In the genomic region with DNA sequence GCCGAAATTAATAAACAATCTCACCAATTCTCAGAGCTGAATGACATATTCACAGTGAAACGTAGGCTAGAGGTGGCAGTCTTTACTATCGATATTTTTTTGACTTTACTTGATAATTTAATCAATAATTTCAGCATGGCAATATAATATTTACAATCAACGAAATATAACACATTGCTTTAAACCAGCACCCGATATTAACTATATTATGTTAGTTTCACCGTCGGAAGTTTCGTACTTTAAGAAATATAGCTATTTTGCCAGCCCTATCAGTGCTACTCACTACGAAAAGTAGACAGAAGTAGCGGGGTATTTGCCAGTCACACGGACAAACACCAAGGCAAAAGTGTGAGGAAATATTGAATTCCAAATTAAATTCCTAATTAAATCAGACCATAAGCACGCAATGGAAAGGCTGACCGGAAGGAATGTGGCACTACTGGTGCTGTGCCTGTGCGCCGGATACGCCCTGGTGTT, we compare ENCODE assay signal across 5 fruit fly cellular contexts.
TF ChIP-seq lines count a peak whose summit lies in the region.

TSS of gene CG31917 (minus strand) at position 51 of the 477 bp plus-strand sequence.
TSS of gene Tfb5 (minus strand) at position 51 of the 477 bp plus-strand sequence.
TSS of gene SelT (plus strand) at position 139 of the 477 bp plus-strand sequence.

- no peak for TF ChIP-seq CTCF in whole organism, embryonic (GFP tag; optimal IDR thresholded peaks at IDR 0.05; lab: Kevin White, UChicago)

TF ChIP-seq in whole organism, adult, 20 proteins besides CTCF, POLR2A, EP300 and RAD21 (continues in another document):
- peak; percentile 52 for TF ChIP-seq Crg-1 (GFP tag; optimal IDR thresholded peaks at IDR 0.05; lab: Kevin White, UChicago)
- TF ChIP-seq CG7045 (GFP tag; optimal IDR thresholded peaks at IDR 0.05; lab: Kevin White, UChicago) = peak; percentile 61
- peak; percentile 49 for TF ChIP-seq tj (GFP tag; optimal IDR thresholded peaks at IDR 0.05; lab: Kevin White, UChicago)
- TF ChIP-seq cnc (optimal IDR thresholded peaks at IDR 0.05; lab: Kevin White, UChicago) = no peak
- TF ChIP-seq toe (GFP tag; optimal IDR thresholded peaks at IDR 0.05; lab: Kevin White, UChicago) = peak; percentile 82
- peak; percentile 73 for TF ChIP-seq CG7101 (tag; optimal IDR thresholded peaks at IDR 0.05; lab: Kevin White, UChicago)
- TF ChIP-seq Mnt (GFP tag; optimal IDR thresholded peaks at IDR 0.05; lab: Kevin White, UChicago) = peak; percentile 56
- peak; percentile 83 for TF ChIP-seq bab1 (GFP tag; optimal IDR thresholded peaks at IDR 0.05; lab: Kevin White, UChicago)
- peak; percentile 20 for TF ChIP-seq Clk (GFP tag; optimal IDR thresholded peaks at IDR 0.05; lab: Kevin White, UChicago)
- TF ChIP-seq CG14711 (tag; optimal IDR thresholded peaks at IDR 0.05; lab: Kevin White, UChicago) = peak; percentile 58
- TF ChIP-seq CG12768 (GFP tag; optimal IDR thresholded peaks at IDR 0.05; lab: Kevin White, UChicago) = peak; percentile 55
- peak; percentile 52 for TF ChIP-seq ovo (GFP tag; optimal IDR thresholded peaks at IDR 0.05; lab: Kevin White, UChicago)
- TF ChIP-seq CG1620 (GFP tag; optimal IDR thresholded peaks at IDR 0.05; lab: Kevin White, UChicago) = peak; percentile 78
- TF ChIP-seq CG33017 (tag; optimal IDR thresholded peaks at IDR 0.05; lab: Kevin White, UChicago) = peak; percentile 37
- TF ChIP-seq cic (GFP tag; optimal IDR thresholded peaks at IDR 0.05; lab: Kevin White, UChicago) = no peak
- TF ChIP-seq kay (GFP tag; lab: Kevin White, UChicago; ENCODE audit: borderline replicate concordance) = no peak
- peak; percentile 73 for TF ChIP-seq CG11617 (GFP tag; optimal IDR thresholded peaks at IDR 0.05; lab: Kevin White, UChicago)

TF ChIP-seq in whole organism, embryonic, 481 proteins besides CTCF, POLR2A, EP300 and RAD21 (continues in another document):
- TF ChIP-seq CG8924 (tag; optimal IDR thresholded peaks at IDR 0.05; lab: Kevin White, UChicago) (peak; percentile 62), CG30431 (GFP tag; optimal IDR thresholded peaks at IDR 0.05; lab: Kevin White, UChicago) (no peak), vfl (GFP tag; optimal IDR thresholded peaks at IDR 0.05; lab: Kevin White, UChicago) (peak; percentile 58), CG11560 (tag; IDR thresholded peaks at IDR 0.05; lab: Robert Waterston, UW) (no peak), TFAM (GFP tag; optimal IDR thresholded peaks at IDR 0.05; lab: Kevin White, UChicago) (no peak), CG6683 (GFP tag; optimal IDR thresholded peaks at IDR 0.05; lab: Kevin White, UChicago) (no peak), CG5953 (GFP tag; IDR thresholded peaks at IDR 0.05; lab: Robert Waterston, UW) (no peak), cwo (GFP tag; optimal IDR thresholded peaks at IDR 0.05; lab: Kevin White, UChicago) (peak; percentile 28), CG18619 (GFP tag; optimal IDR thresholded peaks at IDR 0.05; lab: Kevin White, UChicago) (no peak), CG10462 (GFP tag; optimal IDR thresholded peaks at IDR 0.05; lab: Kevin White, UChicago) (peak; percentile 12), gt (GFP tag; IDR thresholded peaks at IDR 0.05; lab: Robert Waterston, UW) (no peak), gsb-n (tag; optimal IDR thresholded peaks at IDR 0.05; lab: Kevin White, UChicago) (no peak), CG2199 (GFP tag; IDR thresholded peaks at IDR 0.05; lab: Robert Waterston, UW) (no peak), eve (GFP tag; optimal IDR thresholded peaks at IDR 0.05; lab: Kevin White, UChicago) (no peak), so (GFP tag; IDR thresholded peaks at IDR 0.05; lab: Robert Waterston, UW) (no peak), CG13775 (GFP tag; optimal IDR thresholded peaks at IDR 0.05; lab: Kevin White, UChicago) (peak; percentile 70), CG1233 (GFP tag; optimal IDR thresholded peaks at IDR 0.05; lab: Kevin White, UChicago) (peak; percentile 46), CG30020 (tag; optimal IDR thresholded peaks at IDR 0.05; lab: Kevin White, UChicago) (no peak)

TF ChIP-seq in whole organism, prepupa, 60 proteins besides CTCF, POLR2A, EP300 and RAD21 (continues in another document):
- TF ChIP-seq svp (GFP tag; lab: Kevin White, UChicago) (peak; percentile 86), CG3032 (tag; optimal IDR thresholded peaks at IDR 0.05; lab: Kevin White, UChicago) (peak; percentile 48), CG9139 (GFP tag; optimal IDR thresholded peaks at IDR 0.05; lab: Kevin White, UChicago) (no peak), vri (GFP tag; optimal IDR thresholded peaks at IDR 0.05; lab: Kevin White, UChicago) (no peak), CG32006 (GFP tag; optimal IDR thresholded peaks at IDR 0.05; lab: Kevin White, UChicago) (no peak), acj6 (GFP tag; optimal IDR thresholded peaks at IDR 0.05; lab: Kevin White, UChicago) (peak; percentile 65), CG11762 (GFP tag; optimal IDR thresholded peaks at IDR 0.05; lab: Kevin White, UChicago; ENCODE audit: insufficient read depth) (no peak), eg (GFP tag; IDR thresholded peaks at IDR 0.05; lab: Robert Waterston, UW) (peak; percentile 63; the same call in 2 of the 3 replicates), OdsH (GFP tag; optimal IDR thresholded peaks at IDR 0.05; lab: Kevin White, UChicago) (no peak), Hr4 (GFP tag; optimal IDR thresholded peaks at IDR 0.05; lab: Kevin White, UChicago) (no peak), CG1621 (tag; optimal IDR thresholded peaks at IDR 0.05; lab: Kevin White, UChicago) (no peak), Eip93F (GFP tag; optimal IDR thresholded peaks at IDR 0.05; lab: Kevin White, UChicago) (no peak), CG8119 (GFP tag; IDR thresholded peaks at IDR 0.05; lab: Robert Waterston, UW) (no peak), CG8632 (GFP tag; optimal IDR thresholded peaks at IDR 0.05; lab: Kevin White, UChicago) (no peak), net (GFP tag; optimal IDR thresholded peaks at IDR 0.05; lab: Kevin White, UChicago) (no peak), CG11902 (GFP tag; optimal IDR thresholded peaks at IDR 0.05; lab: Kevin White, UChicago) (peak; percentile 1), CG6808 (GFP tag; optimal IDR thresholded peaks at IDR 0.05; lab: Kevin White, UChicago) (no peak), dsx (GFP tag; optimal IDR thresholded peaks at IDR 0.05; lab: Kevin White, UChicago; ENCODE audit: poor library complexity, severe bottlenecking) (no peak)

TF ChIP-seq in whole organism, pupa, 21 proteins besides CTCF, POLR2A, EP300 and RAD21:
- TF ChIP-seq D1 (tag; optimal IDR thresholded peaks at IDR 0.05; lab: Kevin White, UChicago) (no peak), CG12605 (GFP tag; IDR thresholded peaks at IDR 0.05; lab: Robert Waterston, UW) (no peak), CG17806 (tag; optimal IDR thresholded peaks at IDR 0.05; lab: Kevin White, UChicago) (peak; percentile 13), CG8159 (tag; optimal IDR thresholded peaks at IDR 0.05; lab: Kevin White, UChicago) (peak; percentile 31), CG15710 (tag; optimal IDR thresholded peaks at IDR 0.05; lab: Kevin White, UChicago) (peak; percentile 43), EcR (GFP tag; optimal IDR thresholded peaks at IDR 0.05; lab: Kevin White, UChicago) (peak; percentile 29)

TF ChIP-seq in whole organism, wandering third instar larva, 38 proteins besides CTCF, POLR2A, EP300 and RAD21:
- no peak for TF ChIP-seq lola (GFP tag; optimal IDR thresholded peaks at IDR 0.05; lab: Kevin White, UChicago)
- TF ChIP-seq Hnf4 (GFP tag; optimal IDR thresholded peaks at IDR 0.05; lab: Kevin White, UChicago) = no peak
- peak; percentile 55 for TF ChIP-seq OdsH (GFP tag; optimal IDR thresholded peaks at IDR 0.05; lab: Kevin White, UChicago)
- TF ChIP-seq br (GFP tag; optimal IDR thresholded peaks at IDR 0.05; lab: Kevin White, UChicago) = peak; percentile 60
- no peak for TF ChIP-seq CrebA (GFP tag; optimal IDR thresholded peaks at IDR 0.05; lab: Kevin White, UChicago; ENCODE audit: borderline replicate concordance)
- TF ChIP-seq woc (GFP tag; optimal IDR thresholded peaks at IDR 0.05; lab: Kevin White, UChicago) = peak; percentile 92
- TF ChIP-seq CG32264 (GFP tag; optimal IDR thresholded peaks at IDR 0.05; lab: Kevin White, UChicago) = peak; percentile 46
- peak; percentile 45 for TF ChIP-seq sv (GFP tag; optimal IDR thresholded peaks at IDR 0.05; lab: Kevin White, UChicago)
- TF ChIP-seq GATAd (GFP tag; optimal IDR thresholded peaks at IDR 0.05; lab: Kevin White, UChicago) = no peak
- peak in 1 of 2 experiments; percentile 66 for TF ChIP-seq foxo (GFP tag; optimal IDR thresholded peaks at IDR 0.05; lab: Kevin White, UChicago)
- TF ChIP-seq Vsx2 (GFP tag; optimal IDR thresholded peaks at IDR 0.05; lab: Kevin White, UChicago; ENCODE audit: partially characterized antibody) = no peak
- no peak for TF ChIP-seq Rel (GFP tag; optimal IDR thresholded peaks at IDR 0.05; lab: Kevin White, UChicago)
- no peak for TF ChIP-seq Rel (tag; optimal IDR thresholded peaks at IDR 0.05; lab: Kevin White, UChicago)
- TF ChIP-seq Sp1 (GFP tag; optimal IDR thresholded peaks at IDR 0.05; lab: Kevin White, UChicago) = peak; percentile 55
- peak; percentile 72 for TF ChIP-seq ey (GFP tag; optimal IDR thresholded peaks at IDR 0.05; lab: Kevin White, UChicago)
- no peak for TF ChIP-seq Jra (GFP tag; optimal IDR thresholded peaks at IDR 0.05; lab: Kevin White, UChicago)
- TF ChIP-seq rgr (GFP tag; optimal IDR thresholded peaks at IDR 0.05; lab: Kevin White, UChicago) = peak; percentile 75
- TF ChIP-seq Dfd (GFP tag; optimal IDR thresholded peaks at IDR 0.05; lab: Kevin White, UChicago) = no peak
- no peak for TF ChIP-seq usp (GFP tag; optimal IDR thresholded peaks at IDR 0.05; lab: Kevin White, UChicago)
- TF ChIP-seq psq (GFP tag; optimal IDR thresholded peaks at IDR 0.05; lab: Kevin White, UChicago) = peak; percentile 45
- peak; percentile 79 for TF ChIP-seq h (GFP tag; optimal IDR thresholded peaks at IDR 0.05; lab: Kevin White, UChicago)
- TF ChIP-seq Dif (GFP tag; optimal IDR thresholded peaks at IDR 0.05; lab: Kevin White, UChicago; ENCODE audit: partially characterized antibody) = no peak
- TF ChIP-seq pan (optimal IDR thresholded peaks at IDR 0.05; lab: Kevin White, UChicago) = no peak
- TF ChIP-seq Myc (optimal IDR thresholded peaks at IDR 0.05; lab: Kevin White, UChicago) = peak; percentile 93
- no peak for TF ChIP-seq sage (GFP tag; optimal IDR thresholded peaks at IDR 0.05; lab: Kevin White, UChicago)
- no peak for TF ChIP-seq tai (GFP tag; optimal IDR thresholded peaks at IDR 0.05; lab: Kevin White, UChicago)
- TF ChIP-seq fru (GFP tag; optimal IDR thresholded peaks at IDR 0.05; lab: Kevin White, UChicago) = peak; percentile 52
- peak; percentile 67 for TF ChIP-seq HLH106 (tag; optimal IDR thresholded peaks at IDR 0.05; lab: Kevin White, UChicago)
- no peak for TF ChIP-seq Mio (GFP tag; optimal IDR thresholded peaks at IDR 0.05; lab: Kevin White, UChicago)
- peak; percentile 37 for TF ChIP-seq CG9705 (GFP tag; optimal IDR thresholded peaks at IDR 0.05; lab: Kevin White, UChicago)
